Fruit fly (Drosophila melanogaster): ENCODE results near the gene Rsf1.

- TF ChIP-seq CG8301 (tag; optimal IDR thresholded peaks at IDR 0.05) = no peak
- TF ChIP-seq CG15710 (tag; optimal IDR thresholded peaks at IDR 0.05) = no peak
- TF ChIP-seq CG34367 (tag; optimal IDR thresholded peaks at IDR 0.05) = no peak
Measured at dm6 chr2L:10230455-10230854, 32.9 kb downstream of the Rsf1 start.

Measured in whole organism, pupa.